Worm (Caenorhabditis elegans): ENCODE data around the gene sra-38.
A peak's percentile ranks its signal among the peaks of the same experiment; 100 is the strongest.

sra-38 gene

DNA sequence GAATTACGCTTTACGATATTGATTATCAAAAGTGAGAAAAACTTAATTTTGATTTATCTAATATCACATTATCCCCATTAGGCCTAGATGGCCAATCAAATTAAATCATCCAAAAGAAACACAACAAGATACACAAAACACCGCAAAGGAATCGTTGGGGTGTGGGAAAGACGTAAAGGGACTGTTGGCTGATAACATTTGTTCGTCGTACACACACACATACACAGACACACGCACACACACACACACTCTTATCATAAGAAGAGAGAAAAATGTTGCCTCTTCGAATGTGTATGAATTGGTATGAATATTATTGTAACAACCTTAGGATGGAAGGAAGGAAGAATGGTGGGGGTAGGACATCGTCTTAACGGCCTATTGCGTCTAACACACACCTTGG, 14.8 kb downstream of the sra-38 start (continued):
- no peak for TF ChIP-seq nhr-77 (tag; optimal IDR thresholded peaks at IDR 0.05)
- peak; percentile 21 for TF ChIP-seq snu-23 (GFP tag; optimal IDR thresholded peaks at IDR 0.05)
- TF ChIP-seq lin-14 (GFP tag; optimal IDR thresholded peaks at IDR 0.05): peak; percentile 60
- peak in 1 of 2 experiments; percentile 62 for TF ChIP-seq lin-35 (GFP tag; optimal IDR thresholded peaks at IDR 0.05)
- no peak for TF ChIP-seq F16B12.6 (tag; optimal IDR thresholded peaks at IDR 0.05)
- TF ChIP-seq nhr-76 (tag; optimal IDR thresholded peaks at IDR 0.05): no peak
- TF ChIP-seq nhr-84 (tag; optimal IDR thresholded peaks at IDR 0.05): no peak

DNA sequence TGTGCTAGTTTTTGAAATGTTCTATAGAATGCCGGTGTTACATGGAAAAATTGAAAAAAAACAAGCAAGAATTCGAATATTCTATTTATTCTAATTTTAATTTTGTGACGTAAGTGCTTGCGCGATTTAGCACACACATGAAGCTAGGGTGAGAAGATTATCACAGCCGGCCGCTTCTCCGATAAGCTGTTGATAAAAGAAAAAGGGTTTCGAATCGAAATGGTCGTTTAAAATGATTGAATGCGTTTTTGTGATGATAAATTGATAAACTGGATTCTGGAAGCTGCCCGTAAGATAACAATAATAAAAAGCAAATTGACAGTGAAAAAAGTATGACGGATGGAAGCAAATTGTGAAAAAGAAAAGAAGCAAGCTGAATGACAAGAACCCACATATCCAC, 15.8 kb downstream of the sra-38 start:
- TF ChIP-seq elt-2 (tag; optimal IDR thresholded peaks at IDR 0.05) (peak; percentile 88), dpl-1 (GFP tag; optimal IDR thresholded peaks at IDR 0.05) (no peak)

DNA sequence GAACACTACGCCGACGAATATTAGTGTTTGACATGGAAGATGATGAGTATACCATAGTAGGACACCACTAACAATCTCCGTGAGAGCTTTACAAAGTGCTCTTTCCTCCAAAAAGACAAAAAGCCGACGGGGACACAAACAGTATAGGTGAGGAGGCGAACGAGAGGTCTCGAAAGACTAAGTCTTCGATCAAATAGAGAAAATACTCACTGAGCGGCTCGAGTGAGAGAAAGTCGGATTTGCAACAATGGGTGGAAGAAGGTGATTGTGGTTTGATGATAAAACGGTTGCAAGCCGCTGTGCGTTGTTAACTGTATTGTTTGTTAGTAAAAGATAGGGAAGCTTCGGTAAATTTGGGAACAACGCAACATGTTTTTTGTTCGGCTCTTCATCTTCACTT, 17.3 kb downstream of the sra-38 start, which contains the start of gene hlb-1:
hlb-1 (minus strand) TSS at position 101 of the 400 bp plus-strand sequence.
- TF ChIP-seq nhr-28 (tag; optimal IDR thresholded peaks at IDR 0.05) (no peak), nhr-76 (tag; optimal IDR thresholded peaks at IDR 0.05) (no peak), mep-1 (tag; optimal IDR thresholded peaks at IDR 0.05) (no peak), nhr-77 (tag; optimal IDR thresholded peaks at IDR 0.05) (peak; percentile 30)

DNA sequence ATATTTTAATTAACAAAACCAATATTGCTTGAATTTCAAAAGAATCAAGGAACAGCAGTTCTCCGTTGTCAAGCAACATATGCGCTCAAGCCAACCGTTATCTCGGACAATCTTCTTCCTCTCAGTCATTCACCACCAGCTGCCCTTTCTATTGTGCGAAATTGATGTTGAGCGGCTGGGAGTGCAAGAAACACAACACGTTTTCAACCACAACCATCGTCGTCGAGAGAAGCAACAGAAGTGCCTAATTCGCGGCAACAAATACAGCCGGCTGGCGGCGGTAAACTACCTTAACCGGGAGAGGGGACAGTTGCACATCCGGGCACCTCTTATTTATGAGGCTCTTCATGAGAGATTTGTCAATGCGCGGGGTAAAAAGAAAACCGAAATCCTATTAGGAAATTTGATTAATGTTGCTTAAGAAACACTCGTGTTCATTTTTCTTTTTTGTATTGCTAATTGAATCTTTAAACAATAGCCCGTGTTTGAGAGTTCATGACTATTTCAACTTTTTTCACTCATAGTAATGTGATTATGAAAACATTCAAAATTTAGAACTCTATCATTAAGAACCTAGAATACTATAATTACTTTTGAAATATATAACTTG, 18.1 kb downstream of the sra-38 start:
- TF ChIP-seq hlh-4 (tag; optimal IDR thresholded peaks at IDR 0.05): no peak
- TF ChIP-seq lin-14 (GFP tag; optimal IDR thresholded peaks at IDR 0.05): peak; percentile 29
- TF ChIP-seq skn-1 (tag; optimal IDR thresholded peaks at IDR 0.05): no peak
- TF ChIP-seq lin-39 (tag; optimal IDR thresholded peaks at IDR 0.05): no peak
- no peak for TF ChIP-seq elt-3 (tag; optimal IDR thresholded peaks at IDR 0.05)

DNA sequence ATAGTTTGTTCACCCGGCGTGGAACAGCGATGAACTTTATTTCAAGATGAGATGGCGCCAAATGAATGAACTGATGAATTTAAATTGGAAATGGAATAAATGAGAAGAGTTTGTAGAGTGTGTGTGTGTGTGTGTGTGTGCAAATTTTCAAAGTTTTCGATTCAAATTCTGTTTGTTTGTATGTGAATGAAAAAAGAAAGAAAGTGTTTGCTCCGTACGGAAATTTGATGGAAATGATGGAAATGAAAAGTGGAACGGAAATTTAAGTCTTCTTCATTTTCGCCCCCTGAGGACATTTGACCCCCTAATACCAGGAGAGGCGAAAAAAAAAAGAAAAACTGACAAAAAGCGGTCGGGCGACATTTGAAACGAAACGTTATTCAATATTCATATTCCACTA, 21.9 kb downstream of the sra-38 start:
- TF ChIP-seq blmp-1 (tag; optimal IDR thresholded peaks at IDR 0.05) (no peak), nhr-20 (tag; optimal IDR thresholded peaks at IDR 0.05) (no peak), fos-1 (tag; optimal IDR thresholded peaks at IDR 0.05) (no peak), ceh-90 (tag; optimal IDR thresholded peaks at IDR 0.05) (no peak), unc-86 (tag; optimal IDR thresholded peaks at IDR 0.05) (no peak), F16B12.6 (tag; optimal IDR thresholded peaks at IDR 0.05) (no peak), hpl-2 (GFP tag; optimal IDR thresholded peaks at IDR 0.05) (no peak), ceh-63 (GFP tag; optimal IDR thresholded peaks at IDR 0.05) (no peak), C34B4.2 (tag; optimal IDR thresholded peaks at IDR 0.05) (no peak), ceh-82 (tag; optimal IDR thresholded peaks at IDR 0.05) (no peak), nhr-77 (tag; optimal IDR thresholded peaks at IDR 0.05) (no peak), mab-9 (GFP tag; IDR thresholded peaks at IDR 0.05) (no peak), fkh-8 (tag; optimal IDR thresholded peaks at IDR 0.05) (no peak), unc-98 (GFP tag; IDR thresholded peaks at IDR 0.05) (no peak)

DNA sequence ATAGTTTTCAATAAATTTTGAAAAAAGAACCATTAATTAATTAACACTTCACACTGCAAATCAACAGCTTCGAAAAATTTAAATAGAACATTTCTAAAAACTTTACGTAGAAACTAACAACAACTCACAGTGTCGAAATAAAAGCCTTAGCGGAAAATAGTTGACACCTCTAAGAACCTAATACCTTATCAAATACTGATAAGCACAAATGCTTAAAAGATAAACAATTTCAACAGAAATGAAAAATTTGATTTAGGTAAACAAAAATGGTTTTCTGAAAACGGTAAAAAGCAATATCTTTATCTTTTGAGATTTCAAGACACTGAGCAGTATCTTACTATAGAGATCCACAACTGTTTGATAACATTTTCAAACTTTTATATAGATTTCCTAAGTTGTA, 23.1 kb downstream of the sra-38 start:
- no peak for TF ChIP-seq skn-1 (tag; optimal IDR thresholded peaks at IDR 0.05)
- peak; percentile 58 for TF ChIP-seq elt-2 (tag; optimal IDR thresholded peaks at IDR 0.05)
- no peak for TF ChIP-seq ztf-4 (tag; optimal IDR thresholded peaks at IDR 0.05)
- no peak for TF ChIP-seq sptf-1 (tag; optimal IDR thresholded peaks at IDR 0.05)
- TF ChIP-seq ceh-8 (GFP tag; optimal IDR thresholded peaks at IDR 0.05): no peak
- TF ChIP-seq ces-1 (GFP tag; optimal IDR thresholded peaks at IDR 0.05): no peak
- TF ChIP-seq lin-35 (GFP tag; optimal IDR thresholded peaks at IDR 0.05): no peak

DNA sequence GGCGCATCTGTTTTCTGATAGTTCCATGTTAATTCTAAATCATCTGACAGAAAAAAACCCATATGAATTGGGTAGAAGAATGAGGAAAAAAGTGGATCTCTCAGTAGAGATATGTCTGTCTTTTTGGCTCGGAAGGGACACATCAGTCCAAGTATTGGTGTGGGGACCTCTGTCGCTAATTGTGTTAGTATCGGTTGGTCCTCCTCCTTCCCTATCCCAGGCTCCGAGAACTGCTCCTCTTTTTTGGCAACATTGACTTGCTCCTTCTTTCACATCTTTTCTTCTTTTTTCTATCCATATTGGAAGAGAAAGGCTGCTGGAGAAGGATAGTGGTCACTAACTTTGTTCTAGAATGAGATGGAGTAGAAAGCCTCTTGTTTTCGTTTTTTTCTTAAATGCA, 24.0 kb downstream of the sra-38 start:
- TF ChIP-seq nhr-71 (tag; optimal IDR thresholded peaks at IDR 0.05) (no peak), sptf-1 (tag; optimal IDR thresholded peaks at IDR 0.05) (no peak), lin-14 (GFP tag; optimal IDR thresholded peaks at IDR 0.05) (peak; percentile 55), dsc-1 (tag; optimal IDR thresholded peaks at IDR 0.05) (no peak), nhr-11 (tag; optimal IDR thresholded peaks at IDR 0.05) (no peak)

Measured in whole organism, L1 larva.